5 fruit fly cellular contexts compared by ENCODE assay signal in genomic region chr2L:8100489-8101352, dm6.
TF ChIP-seq lines count a peak whose summit lies in the region.

No protein-coding gene starts in this region.

- TF ChIP-seq CTCF in whole organism, embryonic (GFP tag; optimal IDR thresholded peaks at IDR 0.05; lab: Kevin White, UChicago), result no peak

TF ChIP-seq in whole organism, adult, 20 proteins besides CTCF, POLR2A, EP300 and RAD21:
- TF ChIP-seq tj (GFP tag; optimal IDR thresholded peaks at IDR 0.05; lab: Kevin White, UChicago), result no peak
- TF ChIP-seq Mnt (GFP tag; optimal IDR thresholded peaks at IDR 0.05; lab: Kevin White, UChicago), result peak; percentile 26
- TF ChIP-seq CG12768 (GFP tag; optimal IDR thresholded peaks at IDR 0.05; lab: Kevin White, UChicago), result peak; percentile 47
- TF ChIP-seq CG14711 (tag; optimal IDR thresholded peaks at IDR 0.05; lab: Kevin White, UChicago), result no peak
- no peak for TF ChIP-seq CG5204 (GFP tag; optimal IDR thresholded peaks at IDR 0.05; lab: Kevin White, UChicago)
- no peak for TF ChIP-seq bab1 (GFP tag; optimal IDR thresholded peaks at IDR 0.05; lab: Kevin White, UChicago)
- peak; percentile 87 for TF ChIP-seq cic (GFP tag; optimal IDR thresholded peaks at IDR 0.05; lab: Kevin White, UChicago)
- TF ChIP-seq CG7101 (tag; optimal IDR thresholded peaks at IDR 0.05; lab: Kevin White, UChicago), result peak; percentile 40
- no peak for TF ChIP-seq toe (GFP tag; optimal IDR thresholded peaks at IDR 0.05; lab: Kevin White, UChicago)
- peak; percentile 10 for TF ChIP-seq ovo (GFP tag; optimal IDR thresholded peaks at IDR 0.05; lab: Kevin White, UChicago)
- no peak for TF ChIP-seq CG11617 (GFP tag; optimal IDR thresholded peaks at IDR 0.05; lab: Kevin White, UChicago)
- TF ChIP-seq kay (GFP tag; lab: Kevin White, UChicago; ENCODE audit: borderline replicate concordance), result peak; percentile 78
TF ChIP-seq in whole organism, adult: peak in this region for 6.

TF ChIP-seq in whole organism, embryonic, 481 proteins besides CTCF, POLR2A, EP300 and RAD21 (continues in another document):
- no peak for TF ChIP-seq repo (GFP tag; optimal IDR thresholded peaks at IDR 0.05; lab: Kevin White, UChicago)
- TF ChIP-seq CG12769 (tag; optimal IDR thresholded peaks at IDR 0.05; lab: Kevin White, UChicago), result no peak
- peak; percentile 44 for TF ChIP-seq Hey (tag; optimal IDR thresholded peaks at IDR 0.05; lab: Kevin White, UChicago)
- TF ChIP-seq tx (GFP tag; optimal IDR thresholded peaks at IDR 0.05; lab: Kevin White, UChicago), result no peak
- TF ChIP-seq Lim3 (GFP tag; IDR thresholded peaks at IDR 0.05; lab: Robert Waterston, UW), result no peak
- no peak for TF ChIP-seq CG9876 (GFP tag; optimal IDR thresholded peaks at IDR 0.05; lab: Kevin White, UChicago)
- TF ChIP-seq CG3838 (GFP tag; optimal IDR thresholded peaks at IDR 0.05; lab: Kevin White, UChicago), result no peak
- TF ChIP-seq CG14014 (GFP tag; IDR thresholded peaks at IDR 0.05; lab: Robert Waterston, UW), result no peak
- no peak for TF ChIP-seq Poxn (GFP tag; IDR thresholded peaks at IDR 0.05; lab: Robert Waterston, UW)
- peak; percentile 88 for TF ChIP-seq CG10543 (GFP tag; optimal IDR thresholded peaks at IDR 0.05; lab: Kevin White, UChicago)
- no peak for TF ChIP-seq CG10267 (tag; optimal IDR thresholded peaks at IDR 0.05; lab: Kevin White, UChicago)
- no peak for TF ChIP-seq fd102C (GFP tag; optimal IDR thresholded peaks at IDR 0.05; lab: Kevin White, UChicago)
- TF ChIP-seq grau (tag; optimal IDR thresholded peaks at IDR 0.05; lab: Kevin White, UChicago), result peak; percentile 41
- no peak for TF ChIP-seq vfl (GFP tag; optimal IDR thresholded peaks at IDR 0.05; lab: Kevin White, UChicago)
- peak; percentile 2 for TF ChIP-seq Fer3 (tag; optimal IDR thresholded peaks at IDR 0.05; lab: Kevin White, UChicago)
- no peak for TF ChIP-seq rib (GFP tag; IDR thresholded peaks at IDR 0.05; lab: Robert Waterston, UW)
- no peak for TF ChIP-seq Dad (GFP tag; optimal IDR thresholded peaks at IDR 0.05; lab: Kevin White, UChicago)
- peak; percentile 24 for TF ChIP-seq CG7839 (tag; optimal IDR thresholded peaks at IDR 0.05; lab: Kevin White, UChicago)
- no peak for TF ChIP-seq Mes4 (GFP tag; optimal IDR thresholded peaks at IDR 0.05; lab: Kevin White, UChicago)
- no peak for TF ChIP-seq CG8281 (tag; optimal IDR thresholded peaks at IDR 0.05; lab: Kevin White, UChicago)
- TF ChIP-seq otp (GFP tag; IDR thresholded peaks at IDR 0.05; lab: Robert Waterston, UW), result no peak
- no peak for TF ChIP-seq CG6175 (GFP tag; IDR thresholded peaks at IDR 0.05; lab: Robert Waterston, UW)

TF ChIP-seq in whole organism, prepupa, 60 proteins besides CTCF, POLR2A, EP300 and RAD21 (continues in another document):
- peak; percentile 32 for TF ChIP-seq CG3032 (tag; optimal IDR thresholded peaks at IDR 0.05; lab: Kevin White, UChicago)
- peak; percentile 26 for TF ChIP-seq Eip93F (GFP tag; optimal IDR thresholded peaks at IDR 0.05; lab: Kevin White, UChicago)
- peak; percentile 81 for TF ChIP-seq svp (GFP tag; lab: Kevin White, UChicago)
- TF ChIP-seq spab (GFP tag; optimal IDR thresholded peaks at IDR 0.05; lab: Kevin White, UChicago), result peak; percentile 9
- peak; percentile 33 for TF ChIP-seq topi (GFP tag; optimal IDR thresholded peaks at IDR 0.05; lab: Kevin White, UChicago)
- TF ChIP-seq Smox (GFP tag; optimal IDR thresholded peaks at IDR 0.05; lab: Kevin White, UChicago), result peak; percentile 59
- peak; percentile 50 for TF ChIP-seq OdsH (GFP tag; optimal IDR thresholded peaks at IDR 0.05; lab: Kevin White, UChicago)
- TF ChIP-seq CG6276 (GFP tag; optimal IDR thresholded peaks at IDR 0.05; lab: Kevin White, UChicago), result peak; percentile 55
- no peak for TF ChIP-seq CG32006 (GFP tag; optimal IDR thresholded peaks at IDR 0.05; lab: Kevin White, UChicago)
- peak; percentile 13 for TF ChIP-seq Sox15 (GFP tag; optimal IDR thresholded peaks at IDR 0.05; lab: Kevin White, UChicago)
- TF ChIP-seq lz (GFP tag; optimal IDR thresholded peaks at IDR 0.05; lab: Kevin White, UChicago), result peak; percentile 17
- TF ChIP-seq CG1621 (tag; optimal IDR thresholded peaks at IDR 0.05; lab: Kevin White, UChicago), result no peak
- TF ChIP-seq Met (GFP tag; optimal IDR thresholded peaks at IDR 0.05; lab: Kevin White, UChicago), result peak; percentile 60
- TF ChIP-seq ss (GFP tag; optimal IDR thresholded peaks at IDR 0.05; lab: Kevin White, UChicago), result peak in 1 of 2 experiments; percentile 48
- TF ChIP-seq Hr4 (GFP tag; optimal IDR thresholded peaks at IDR 0.05; lab: Kevin White, UChicago), result peak; percentile 15
- TF ChIP-seq CG8632 (GFP tag; optimal IDR thresholded peaks at IDR 0.05; lab: Kevin White, UChicago), result peak; percentile 8
- TF ChIP-seq CG34406 (GFP tag; optimal IDR thresholded peaks at IDR 0.05; lab: Kevin White, UChicago), result peak; percentile 44
- peak; percentile 85 for TF ChIP-seq fkh (GFP tag; optimal IDR thresholded peaks at IDR 0.05; lab: Kevin White, UChicago)
- TF ChIP-seq Blimp-1 (GFP tag; optimal IDR thresholded peaks at IDR 0.05; lab: Kevin White, UChicago), result no peak
- TF ChIP-seq dac (GFP tag; optimal IDR thresholded peaks at IDR 0.05; lab: Kevin White, UChicago), result no peak
- TF ChIP-seq CG10631 (GFP tag; optimal IDR thresholded peaks at IDR 0.05; lab: Kevin White, UChicago), result peak; percentile 18

TF ChIP-seq in whole organism, pupa, 21 proteins besides CTCF, POLR2A, EP300 and RAD21:
- TF ChIP-seq CG8159 (tag; optimal IDR thresholded peaks at IDR 0.05; lab: Kevin White, UChicago), result no peak
- TF ChIP-seq Snoo (tag; optimal IDR thresholded peaks at IDR 0.05; lab: Kevin White, UChicago), result peak; percentile 19
- peak; percentile 24 for TF ChIP-seq Pif1A (GFP tag; optimal IDR thresholded peaks at IDR 0.05; lab: Kevin White, UChicago)
- peak; percentile 55 for TF ChIP-seq CG15710 (tag; optimal IDR thresholded peaks at IDR 0.05; lab: Kevin White, UChicago)
- no peak for TF ChIP-seq CG10348 (GFP tag; IDR thresholded peaks at IDR 0.05; lab: Robert Waterston, UW)
- TF ChIP-seq CG8301 (tag; optimal IDR thresholded peaks at IDR 0.05; lab: Kevin White, UChicago), result peak; percentile 40
- peak; percentile 9; the same call in 1 of the 2 replicates for TF ChIP-seq Ets98B (GFP tag; IDR thresholded peaks at IDR 0.05; lab: Robert Waterston, UW)
- peak; percentile 33 for TF ChIP-seq CG9948 (tag; optimal IDR thresholded peaks at IDR 0.05; lab: Kevin White, UChicago)
- no peak for TF ChIP-seq CG12605 (GFP tag; IDR thresholded peaks at IDR 0.05; lab: Robert Waterston, UW)
- TF ChIP-seq EcR (GFP tag; optimal IDR thresholded peaks at IDR 0.05; lab: Kevin White, UChicago), result peak; percentile 82
- TF ChIP-seq CG17806 (tag; optimal IDR thresholded peaks at IDR 0.05; lab: Kevin White, UChicago), result peak; percentile 52
- TF ChIP-seq gl (tag; optimal IDR thresholded peaks at IDR 0.05; lab: Kevin White, UChicago), result no peak

TF ChIP-seq in whole organism, wandering third instar larva, 38 proteins besides CTCF, POLR2A, EP300 and RAD21:
- TF ChIP-seq jim (GFP tag; optimal IDR thresholded peaks at IDR 0.05; lab: Kevin White, UChicago), result no peak
- TF ChIP-seq brk (GFP tag; optimal IDR thresholded peaks at IDR 0.05; lab: Kevin White, UChicago), result peak; percentile 28
- peak; percentile 21 for TF ChIP-seq Hnf4 (GFP tag; optimal IDR thresholded peaks at IDR 0.05; lab: Kevin White, UChicago)
- TF ChIP-seq HLH106 (tag; optimal IDR thresholded peaks at IDR 0.05; lab: Kevin White, UChicago), result peak; percentile 56
- peak; percentile 27 for TF ChIP-seq br (GFP tag; optimal IDR thresholded peaks at IDR 0.05; lab: Kevin White, UChicago)
- no peak for TF ChIP-seq woc (GFP tag; optimal IDR thresholded peaks at IDR 0.05; lab: Kevin White, UChicago)
- no peak for TF ChIP-seq rgr (GFP tag; optimal IDR thresholded peaks at IDR 0.05; lab: Kevin White, UChicago)
- TF ChIP-seq usp (GFP tag; optimal IDR thresholded peaks at IDR 0.05; lab: Kevin White, UChicago), result no peak
- TF ChIP-seq CrebA (GFP tag; optimal IDR thresholded peaks at IDR 0.05; lab: Kevin White, UChicago; ENCODE audit: borderline replicate concordance), result no peak
- TF ChIP-seq OdsH (GFP tag; optimal IDR thresholded peaks at IDR 0.05; lab: Kevin White, UChicago), result peak; percentile 19
- TF ChIP-seq ey (GFP tag; optimal IDR thresholded peaks at IDR 0.05; lab: Kevin White, UChicago), result no peak
- peak; percentile 35 for TF ChIP-seq Sp1 (GFP tag; optimal IDR thresholded peaks at IDR 0.05; lab: Kevin White, UChicago)
- no peak for TF ChIP-seq Hr83 (GFP tag; optimal IDR thresholded peaks at IDR 0.05; lab: Kevin White, UChicago; ENCODE audit: poor library complexity, severe bottlenecking)
- no peak for TF ChIP-seq Dif (GFP tag; optimal IDR thresholded peaks at IDR 0.05; lab: Kevin White, UChicago; ENCODE audit: partially characterized antibody)
- no peak for TF ChIP-seq pan (optimal IDR thresholded peaks at IDR 0.05; lab: Kevin White, UChicago)
- TF ChIP-seq sv (GFP tag; optimal IDR thresholded peaks at IDR 0.05; lab: Kevin White, UChicago), result no peak
- TF ChIP-seq CG9705 (GFP tag; optimal IDR thresholded peaks at IDR 0.05; lab: Kevin White, UChicago), result no peak
- no peak for TF ChIP-seq psq (GFP tag; optimal IDR thresholded peaks at IDR 0.05; lab: Kevin White, UChicago)
- TF ChIP-seq dsf (GFP tag; optimal IDR thresholded peaks at IDR 0.05; lab: Kevin White, UChicago; ENCODE audit: borderline replicate concordance), result no peak
- TF ChIP-seq fru (GFP tag; optimal IDR thresholded peaks at IDR 0.05; lab: Kevin White, UChicago), result peak; percentile 28
- TF ChIP-seq Jra (GFP tag; optimal IDR thresholded peaks at IDR 0.05; lab: Kevin White, UChicago), result peak; percentile 33
- TF ChIP-seq h (GFP tag; optimal IDR thresholded peaks at IDR 0.05; lab: Kevin White, UChicago), result peak; percentile 69
- no peak for TF ChIP-seq lola (GFP tag; optimal IDR thresholded peaks at IDR 0.05; lab: Kevin White, UChicago)
- peak; percentile 27 for TF ChIP-seq sage (GFP tag; optimal IDR thresholded peaks at IDR 0.05; lab: Kevin White, UChicago)
- no peak for TF ChIP-seq GATAd (GFP tag; optimal IDR thresholded peaks at IDR 0.05; lab: Kevin White, UChicago)
- no peak for TF ChIP-seq N (GFP tag; optimal IDR thresholded peaks at IDR 0.05; lab: Kevin White, UChicago)
- TF ChIP-seq dmrt93B (GFP tag; optimal IDR thresholded peaks at IDR 0.05; lab: Kevin White, UChicago), result peak; percentile 14
- TF ChIP-seq Rel (GFP tag; optimal IDR thresholded peaks at IDR 0.05; lab: Kevin White, UChicago), result no peak
- peak; percentile 47 for TF ChIP-seq Rel (tag; optimal IDR thresholded peaks at IDR 0.05; lab: Kevin White, UChicago)
- peak in 1 of 2 experiments; percentile 2 for TF ChIP-seq foxo (GFP tag; optimal IDR thresholded peaks at IDR 0.05; lab: Kevin White, UChicago)
TF ChIP-seq in whole organism, wandering third instar larva: peak in this region for 13.
